Fruit fly (Drosophila melanogaster) whole organism, embryonic: Measurements from ENCODE around the gene CG14340.

Source experiments
- Abd-B ChIP-seq: fragments of 200-800 bp; sonication (Bioruptor generic); optimal IDR thresholded peaks from 2 replicates; lab custom pipeline; 2018; ENCODE audit warnings: missing biosample characterization, mild to moderate bottlenecking, missing genetic modification characterization, moderate library complexity
- Atf6 ChIP-seq: fragments of 200-800 bp; sonication (Bioruptor generic); IDR thresholded peaks from 2 replicates; pipeline ENCODE4 v1.3.6; 2022; ENCODE audit warnings: missing biosample characterization, missing genetic modification characterization
- BtbVII ChIP-seq: fragments of 200-800 bp; sonication (Bioruptor generic); optimal IDR thresholded peaks from 3 replicates; lab custom pipeline; 2017; ENCODE audit warnings: missing biosample characterization, mild to moderate bottlenecking, missing genetic modification characterization
- CG10274 ChIP-seq: fragments of 200-800 bp; sonication (Bioruptor generic); optimal IDR thresholded peaks from 3 replicates; lab custom pipeline; 2017; ENCODE audit warnings: missing biosample characterization, mild to moderate bottlenecking, missing genetic modification characterization
- CG11093 ChIP-seq: fragments of 200-800 bp; sonication (Bioruptor generic); IDR thresholded peaks from 3 replicates; pipeline ENCODE4 v1.3.6; 2022; ENCODE audit warnings: missing biosample characterization, missing genetic modification characterization
- CG12155 ChIP-seq: fragments of 200-800 bp; sonication (Bioruptor generic); optimal IDR thresholded peaks from 3 replicates; lab custom pipeline; 2016; ENCODE audit warnings: missing biosample characterization, missing genetic modification characterization
- CG12236 ChIP-seq: fragments of 200-800 bp; sonication (Bioruptor generic); optimal IDR thresholded peaks from 2 replicates; lab custom pipeline; 2016; ENCODE audit warnings: missing biosample characterization, missing genetic modification characterization
- CG13775 ChIP-seq: fragments of 200-800 bp; sonication (Bioruptor generic); optimal IDR thresholded peaks from 3 replicates; lab custom pipeline; 2017; ENCODE audit warnings: missing biosample characterization, mild to moderate bottlenecking, missing genetic modification characterization
- CG17359 ChIP-seq: fragments of 200-800 bp; sonication (Bioruptor generic); optimal IDR thresholded peaks from 3 replicates; lab custom pipeline; 2018; ENCODE audit warnings: missing biosample characterization, mild to moderate bottlenecking, missing genetic modification characterization, moderate library complexity
- CG17802 ChIP-seq: fragments of 200-800 bp; sonication (Bioruptor generic); optimal IDR thresholded peaks from 2 replicates; lab custom pipeline; 2018; ENCODE audit warnings: missing biosample characterization, mild to moderate bottlenecking, missing genetic modification characterization, moderate library complexity
- CG18011 ChIP-seq: fragments of 200-800 bp; sonication (Bioruptor generic); optimal IDR thresholded peaks from 2 replicates; lab custom pipeline; 2017; ENCODE audit warnings: missing biosample characterization, missing genetic modification characterization, mild to moderate bottlenecking, moderate library complexity, missing genotype
- CG18599 ChIP-seq: fragments of 200-800 bp; sonication (Bioruptor generic); optimal IDR thresholded peaks from 3 replicates; lab custom pipeline; 2017; ENCODE audit warnings: missing biosample characterization, missing genetic modification characterization, mild to moderate bottlenecking, moderate library complexity, missing genetic modification reagents
- CG3281 ChIP-seq: fragments of 200-800 bp; sonication (Bioruptor generic); optimal IDR thresholded peaks from 3 replicates; lab custom pipeline; 2017; ENCODE audit warnings: missing biosample characterization, mild to moderate bottlenecking, missing genetic modification characterization
- CG33557 ChIP-seq: fragments of 200-800 bp; sonication (Bioruptor generic); optimal IDR thresholded peaks from 2 replicates; lab custom pipeline; 2019; ENCODE audit warnings: missing biosample characterization, mild to moderate bottlenecking, missing genetic modification characterization, moderate library complexity
- CG4854 ChIP-seq: fragments of 200-800 bp; sonication (Bioruptor generic); optimal IDR thresholded peaks from 2 replicates; lab custom pipeline; 2016; ENCODE audit warnings: missing biosample characterization, missing genetic modification characterization, inconsistent platforms
- CG5245 ChIP-seq: fragments of 200-800 bp; sonication (Bioruptor generic); optimal IDR thresholded peaks from 3 replicates; lab custom pipeline; 2016; ENCODE audit warnings: missing biosample characterization, missing genetic modification characterization
- CG7987 ChIP-seq: fragments of 200-800 bp; sonication (Bioruptor generic); optimal IDR thresholded peaks from 2 replicates; lab custom pipeline; 2018; ENCODE audit warnings: missing biosample characterization, mild to moderate bottlenecking, missing genetic modification characterization, moderate library complexity
- CG9817 ChIP-seq: fragments of 200-800 bp; sonication (Bioruptor generic); optimal IDR thresholded peaks from 2 replicates; lab custom pipeline; 2018; ENCODE audit warnings: missing biosample characterization, mild to moderate bottlenecking, missing genetic modification characterization, moderate library complexity
- CoRest ChIP-seq: fragments of 200-800 bp; sonication (Bioruptor generic); optimal IDR thresholded peaks from 3 replicates; lab custom pipeline; 2018; ENCODE audit warnings: missing biosample characterization, mild to moderate bottlenecking, missing genetic modification characterization, moderate library complexity
- Deaf1 ChIP-seq: fragments of 200-800 bp; optimal IDR thresholded peaks from 3 replicates; lab custom pipeline; 2019; ENCODE audit warnings: missing biosample characterization, mild to moderate bottlenecking, missing genetic modification characterization, moderate library complexity
- H2.0 ChIP-seq: fragments of 200-800 bp; sonication (Bioruptor generic); IDR thresholded peaks from 2 replicates; pipeline ENCODE4 v1.3.6; 2022; ENCODE audit warnings: missing biosample characterization, missing genetic modification characterization
- Hand ChIP-seq: fragments of 200-800 bp; sonication (Bioruptor generic); optimal IDR thresholded peaks from 2 replicates; lab custom pipeline; 2017; ENCODE audit warnings: mild to moderate bottlenecking, missing biosample characterization, missing genetic modification reagents, missing genetic modification characterization
- Lhr ChIP-seq: fragments of 200-800 bp; sonication (Bioruptor generic); optimal IDR thresholded peaks from 3 replicates; lab custom pipeline; 2017; ENCODE audit warnings: mild to moderate bottlenecking, missing biosample characterization, missing genetic modification reagents, missing genetic modification characterization
- Max ChIP-seq: fragments of 200-800 bp; sonication (Bioruptor generic); optimal IDR thresholded peaks from 2 replicates; lab custom pipeline; 2016; ENCODE audit warnings: missing biosample characterization, mild to moderate bottlenecking, missing genetic modification characterization
- Med ChIP-seq: fragments of 200-800 bp; sonication (Bioruptor generic); peaks from one replicate; lab custom pipeline; 2016; ENCODE audit warnings: missing biosample characterization, missing genetic modification characterization, mild to moderate bottlenecking, inconsistent platforms, moderate library complexity
- NFAT ChIP-seq: fragments of 200-800 bp; sonication (Bioruptor generic); IDR thresholded peaks from 2 replicates; pipeline ENCODE4 v1.3.6; 2022; ENCODE audit warnings: missing biosample characterization, missing genetic modification characterization
- NfI ChIP-seq: fragments of 200-800 bp; sonication (Bioruptor generic); optimal IDR thresholded peaks from 3 replicates; lab custom pipeline; 2018; ENCODE audit warnings: missing biosample characterization, mild to moderate bottlenecking, missing genetic modification characterization, moderate library complexity
- Poxn ChIP-seq: fragments of 200-800 bp; sonication (Bioruptor generic); IDR thresholded peaks from 2 replicates; pipeline ENCODE4 v1.3.6; 2022; ENCODE audit warnings: missing biosample characterization, missing genetic modification characterization
- Rfx ChIP-seq: fragments of 200-800 bp; sonication (Bioruptor generic); IDR thresholded peaks from 2 replicates; pipeline ENCODE4 v1.3.6; 2022; ENCODE audit warnings: missing biosample characterization, missing genetic modification characterization
- Sox102F ChIP-seq: fragments of 200-800 bp; sonication (Bioruptor generic); optimal IDR thresholded peaks from 2 replicates; lab custom pipeline; 2018; ENCODE audit warnings: missing biosample characterization, mild to moderate bottlenecking, missing genetic modification characterization, moderate library complexity
- Trl ChIP-seq, 3 experiments: fragments of >200 bp in 2 of 3; fragments of 200-800 bp in 1 of 3; sonication (Bioruptor generic) in 1 of 3; optimal IDR thresholded peaks; 2 replicates in 1 of 3; 3 replicates in 2 of 3; lab custom pipeline; 2016 to 2017; ENCODE audit warnings: missing biosample characterization in 1 of 3, missing genetic modification characterization in 1 of 3
- Xrp1 ChIP-seq: fragments of 200-800 bp; sonication (Bioruptor generic); IDR thresholded peaks from 2 replicates; pipeline ENCODE4 v1.3.6; 2022; ENCODE audit warnings: missing biosample characterization, missing genetic modification characterization
- abd-A ChIP-seq: fragments of 200-800 bp; sonication (Bioruptor generic); optimal IDR thresholded peaks from 3 replicates; lab custom pipeline; 2019; ENCODE audit warnings: missing biosample characterization, mild to moderate bottlenecking, missing genetic modification characterization, moderate library complexity
- ac ChIP-seq: fragments of 200-800 bp; sonication (Bioruptor generic); optimal IDR thresholded peaks from 3 replicates; lab custom pipeline; 2017; ENCODE audit warnings: missing biosample characterization, mild to moderate bottlenecking, missing genetic modification characterization
- caup ChIP-seq: fragments of 200-800 bp; sonication (Bioruptor generic); optimal IDR thresholded peaks from 3 replicates; lab custom pipeline; 2017; ENCODE audit warnings: missing biosample characterization, mild to moderate bottlenecking, missing genetic modification characterization, moderate library complexity; ENCODE audit not compliant: severe bottlenecking
- cwo ChIP-seq: fragments of 200-800 bp; sonication (Bioruptor generic); optimal IDR thresholded peaks from 3 replicates; lab custom pipeline; 2017; ENCODE audit warnings: missing biosample characterization, missing genetic modification characterization, mild to moderate bottlenecking, moderate library complexity, missing genetic modification reagents
- dm ChIP-seq: fragments of 200-800 bp; sonication (Bioruptor generic); optimal IDR thresholded peaks from 3 replicates; lab custom pipeline; 2016; ENCODE audit warnings: missing biosample characterization, missing genetic modification characterization
- dpn ChIP-seq, 2 experiments: fragments of 200-800 bp; sonication (Bioruptor generic); optimal IDR thresholded peaks; 3 replicates each; lab custom pipeline; 2016; ENCODE audit warnings: missing biosample characterization in 2 of 2, missing genetic modification characterization in 2 of 2
- dysf ChIP-seq: fragments of 200-800 bp; sonication (Bioruptor generic); IDR thresholded peaks from 3 replicates; pipeline ENCODE4 v1.3.6; 2022; ENCODE audit warnings: missing biosample characterization, missing genetic modification characterization
- emc ChIP-seq: fragments of 200-800 bp; sonication (Bioruptor generic); optimal IDR thresholded peaks from 2 replicates; lab custom pipeline; 2016; ENCODE audit warnings: missing biosample characterization, missing genetic modification characterization
- ems ChIP-seq: fragments of 200-800 bp; sonication (Bioruptor generic); optimal IDR thresholded peaks from 3 replicates; lab custom pipeline; 2016; ENCODE audit warnings: missing biosample characterization, missing genetic modification characterization
- exex ChIP-seq: fragments of 200-800 bp; sonication (Bioruptor generic); optimal IDR thresholded peaks from 4 replicates; lab custom pipeline; 2018; ENCODE audit warnings: missing biosample characterization, mild to moderate bottlenecking, missing genetic modification characterization, moderate library complexity
- grn ChIP-seq: fragments of 200-800 bp; sonication (Bioruptor generic); optimal IDR thresholded peaks from 3 replicates; lab custom pipeline; 2017; ENCODE audit warnings: missing biosample characterization, missing genetic modification characterization
- lab ChIP-seq: fragments of 200-800 bp; sonication (Bioruptor generic); optimal IDR thresholded peaks from 3 replicates; lab custom pipeline; 2017; ENCODE audit warnings: missing biosample characterization, missing genetic modification characterization, mild to moderate bottlenecking, moderate library complexity, missing genetic modification reagents
- sisA ChIP-seq: fragments of 200-800 bp; sonication (Bioruptor generic); IDR thresholded peaks from 2 replicates; pipeline ENCODE4 v1.3.6; 2022; ENCODE audit warnings: missing biosample characterization, missing genetic modification characterization
- sug ChIP-seq: fragments of 200-800 bp; optimal IDR thresholded peaks from 2 replicates; lab custom pipeline; 2019; ENCODE audit warnings: missing biosample characterization, mild to moderate bottlenecking, missing genetic modification characterization, moderate library complexity
- tll ChIP-seq, 2 experiments: fragments of 200-800 bp in 1 of 2; fragments of >200 bp in 1 of 2; sonication (Bioruptor generic) in 1 of 2; optimal IDR thresholded peaks; 2 replicates each; lab custom pipeline; 2017 to 2019; ENCODE audit warnings: missing biosample characterization in 2 of 2, missing genetic modification characterization in 2 of 2, mild to moderate bottlenecking in 1 of 2, moderate library complexity in 1 of 2
- trh ChIP-seq: fragments of 200-800 bp; sonication (Bioruptor generic); optimal IDR thresholded peaks from 2 replicates; lab custom pipeline; 2016; ENCODE audit warnings: missing biosample characterization, missing genetic modification characterization
- zfh2 ChIP-seq: fragments of 200-800 bp; sonication (Bioruptor generic); optimal IDR thresholded peaks from 2 replicates; lab custom pipeline; 2016; ENCODE audit warnings: missing biosample characterization, missing genetic modification characterization

CG14340 gene

DNA sequence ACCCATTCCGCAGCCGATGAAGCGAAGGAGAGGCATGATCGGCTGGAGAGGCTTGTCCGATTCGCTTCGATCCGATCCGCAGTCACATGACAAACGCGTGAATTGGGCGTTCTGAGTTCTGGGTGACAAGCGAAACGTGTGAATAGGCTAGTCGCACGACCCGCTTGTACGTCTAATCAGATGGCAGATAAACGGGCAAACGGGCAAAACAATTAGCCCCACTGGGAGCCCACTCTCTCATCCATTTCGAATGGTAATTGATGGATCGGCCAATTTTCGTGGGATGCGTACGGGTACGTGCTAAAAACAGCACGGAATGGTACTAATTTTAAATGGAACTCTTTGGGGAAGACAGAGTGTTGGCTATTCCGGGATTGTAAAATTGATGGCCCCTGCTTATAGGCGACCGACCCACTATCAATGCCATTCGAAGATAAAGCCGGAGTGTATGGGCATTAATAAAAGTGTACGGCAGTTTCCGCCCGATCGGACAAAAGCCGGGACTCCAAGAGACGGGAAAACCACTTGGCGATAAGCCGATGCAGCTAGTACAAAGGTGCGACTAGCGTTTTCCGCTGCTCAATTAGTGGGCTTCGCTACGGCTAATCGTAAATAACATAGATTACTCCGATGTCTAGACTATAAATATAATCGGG lies 14.8 kb downstream of the CG14340 start:
- no peak for TF ChIP-seq BtbVII (GFP tag; lab: Kevin White, UChicago)
- TF ChIP-seq Sox102F, result no peak
- TF ChIP-seq CG4854 (GFP tag; lab: Kevin White, UChicago), result no peak
- no peak for TF ChIP-seq trh
- TF ChIP-seq H2.0 (GFP tag; lab: Robert Waterston, UW), result no peak
- peak; percentile 47 for TF ChIP-seq Med (GFP tag; lab: Kevin White, UChicago)
- TF ChIP-seq CG9817 (tag; lab: Kevin White, UChicago), result no peak
- TF ChIP-seq Deaf1 (tag; lab: Kevin White, UChicago), result no peak
- no peak for TF ChIP-seq Atf6 (GFP tag; lab: Robert Waterston, UW)
- no peak for TF ChIP-seq zfh2
- no peak for TF ChIP-seq CG18011 (GFP tag; lab: Kevin White, UChicago)
- no peak for TF ChIP-seq CG12236 (GFP tag; lab: Kevin White, UChicago)
- peak; percentile 12 for TF ChIP-seq CG18599 (GFP tag; lab: Kevin White, UChicago)
- TF ChIP-seq emc (GFP tag; lab: Kevin White, UChicago), result no peak
- no peak for TF ChIP-seq CG11093 (GFP tag; lab: Robert Waterston, UW)
- peak; percentile 60 for TF ChIP-seq grn (GFP tag; lab: Kevin White, UChicago)
- no peak for TF ChIP-seq ac (GFP tag; lab: Kevin White, UChicago)
- no peak for TF ChIP-seq dpn (GFP tag; optimal IDR thresholded peaks at IDR 0.05; lab: Kevin White, UChicago)
- no peak for TF ChIP-seq CG5245 (GFP tag; lab: Kevin White, UChicago)
- TF ChIP-seq tll (GFP tag; optimal IDR thresholded peaks at IDR 0.05; lab: Kevin White, UChicago), result no peak
- TF ChIP-seq lab (GFP tag; lab: Kevin White, UChicago), result peak; percentile 76
- TF ChIP-seq Max (GFP tag; lab: Kevin White, UChicago), result no peak
- TF ChIP-seq ems (GFP tag; lab: Kevin White, UChicago), result no peak
- TF ChIP-seq NFAT (GFP tag; lab: Robert Waterston, UW), result no peak; the same call in 1 of the 2 replicates
- TF ChIP-seq Lhr (GFP tag; lab: Kevin White, UChicago), result no peak
- no peak for TF ChIP-seq CG33557 (GFP tag; lab: Kevin White, UChicago)
- TF ChIP-seq Abd-B (GFP tag; lab: Kevin White, UChicago), result no peak
- TF ChIP-seq CG7987, result peak; percentile 67
- TF ChIP-seq Poxn (GFP tag; lab: Robert Waterston, UW), result no peak
- no peak for TF ChIP-seq dm
- TF ChIP-seq exex, result peak; percentile 82
- TF ChIP-seq CG12155 (GFP tag; lab: Kevin White, UChicago), result no peak
- TF ChIP-seq CoRest (tag; lab: Kevin White, UChicago), result no peak
- peak; percentile 45 for TF ChIP-seq CG10274
- TF ChIP-seq sisA (GFP tag; lab: Robert Waterston, UW), result no peak
- TF ChIP-seq CG3281 (GFP tag; lab: Kevin White, UChicago), result no peak
- TF ChIP-seq Rfx (GFP tag; lab: Robert Waterston, UW), result no peak
- no peak for TF ChIP-seq Trl (optimal IDR thresholded peaks at IDR 0.05; lab: Kevin White, UChicago)
- no peak for TF ChIP-seq Trl (GFP tag; optimal IDR thresholded peaks at IDR 0.05; lab: Kevin White, UChicago)
- TF ChIP-seq CG13775 (GFP tag; lab: Kevin White, UChicago), result no peak
- TF ChIP-seq CG17802 (tag; lab: Kevin White, UChicago), result no peak
- 0 out of 3 replicates have a peak, but pooled peaks have one; percentile 16 for TF ChIP-seq dysf (GFP tag; lab: Robert Waterston, UW)
- no peak for TF ChIP-seq abd-A (tag; lab: Kevin White, UChicago)
- TF ChIP-seq NfI, result no peak
- no peak for TF ChIP-seq Xrp1
- TF ChIP-seq cwo, result peak; percentile 99
- TF ChIP-seq caup (GFP tag; lab: Kevin White, UChicago), result no peak
- TF ChIP-seq CG17359 (tag; lab: Kevin White, UChicago), result no peak
- no peak for TF ChIP-seq Hand (GFP tag; lab: Kevin White, UChicago)
- peak; percentile 97 for TF ChIP-seq sug (tag; lab: Kevin White, UChicago)
